Worm (Caenorhabditis elegans): Measurements from ENCODE around the gene fem-2.

DNA sequence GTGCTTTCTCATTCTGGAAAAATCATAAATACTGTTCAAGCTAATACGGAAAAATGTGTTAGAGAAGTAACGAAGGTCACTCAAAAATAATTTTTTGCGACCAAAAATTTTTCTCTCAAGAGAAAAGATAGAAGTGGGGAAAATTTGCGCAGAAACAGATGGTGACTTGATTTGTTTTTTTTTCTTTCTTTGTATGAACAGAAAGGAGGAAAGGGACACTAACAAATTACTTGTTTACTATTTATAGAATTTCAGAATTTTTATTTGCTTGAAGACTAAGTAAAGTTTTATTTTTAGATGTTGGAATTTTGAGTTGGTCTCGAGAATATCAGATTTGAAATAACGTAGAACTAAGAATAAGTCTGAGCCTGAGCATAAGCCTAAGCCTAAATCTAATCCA, 48.9 kb upstream of the fem-2 start, which contains the start of gene W02B3.4:
- TF ChIP-seq nhr-28 (tag; optimal IDR thresholded peaks at IDR 0.05) (no peak), lin-15B (tag; optimal IDR thresholded peaks at IDR 0.05) (no peak), R02D3.7 (tag; optimal IDR thresholded peaks at IDR 0.05) (no peak), elt-2 (tag; optimal IDR thresholded peaks at IDR 0.05) (no peak), nhr-237 (tag; optimal IDR thresholded peaks at IDR 0.05) (no peak), fos-1 (tag; optimal IDR thresholded peaks at IDR 0.05) (no peak), snpc-4 (tag; optimal IDR thresholded peaks at IDR 0.05) (no peak), ceh-82 (tag; optimal IDR thresholded peaks at IDR 0.05) (no peak), ceh-16 (tag; optimal IDR thresholded peaks at IDR 0.05) (no peak), nhr-11 (tag; optimal IDR thresholded peaks at IDR 0.05) (no peak)
